Worm (Caenorhabditis elegans) whole organism, L1 larva: Measurements from ENCODE around the gene srj-20.
"Not testable (repeated sequence)": the region's sequence is repeated elsewhere in the genome, so short reads cannot be mapped to it uniquely, and the experiment has no call there.

ENCODE experiments used
- C04F5.9 ChIP-seq: sonication (generic microtip); optimal IDR thresholded peaks from 2 replicates; lab custom pipeline; 2016; ENCODE audit warnings: missing genetic modification characterization, missing compliant biosample characterization
- C16A3.4 ChIP-seq: fragments of 150-350 bp; optimal IDR thresholded peaks from 2 replicates; lab custom pipeline; 2014; ENCODE audit warnings: missing biosample characterization, missing genetic modification characterization
- C34B4.2 ChIP-seq: sonication (generic microtip); optimal IDR thresholded peaks from 2 replicates; lab custom pipeline; 2017; ENCODE audit warnings: mild to moderate bottlenecking, missing genetic modification characterization, missing compliant biosample characterization
- Y116A8C.19 ChIP-seq: sonication (generic microtip); optimal IDR thresholded peaks from 2 replicates; lab custom pipeline; 2016; ENCODE audit warnings: missing compliant biosample characterization, missing genetic modification characterization, borderline replicate concordance
- alr-1 ChIP-seq: fragments of 200-800 bp; sonication (Bioruptor generic); optimal IDR thresholded peaks from 2 replicates; lab custom pipeline; 2018; ENCODE audit warnings: borderline replicate concordance, mild to moderate bottlenecking, missing genetic modification characterization, missing compliant biosample characterization
- aly-2 ChIP-seq: fragments of 150-350 bp; optimal IDR thresholded peaks from 2 replicates; lab custom pipeline; 2014; ENCODE audit warnings: missing biosample characterization, missing genetic modification characterization
- blmp-1 ChIP-seq: fragments of 150-350 bp; optimal IDR thresholded peaks from 2 replicates; lab custom pipeline; 2014; ENCODE audit warnings: missing biosample characterization, missing genetic modification characterization
- ceh-63 ChIP-seq: fragments of 200-800 bp; sonication (Bioruptor generic); optimal IDR thresholded peaks from 2 replicates; lab custom pipeline; 2018; ENCODE audit warnings: mild to moderate bottlenecking, missing genetic modification characterization, missing compliant biosample characterization
- ceh-8 ChIP-seq: fragments of 200-800 bp; sonication (Bioruptor generic); optimal IDR thresholded peaks from 2 replicates; lab custom pipeline; 2018; ENCODE audit warnings: mild to moderate bottlenecking, missing genetic modification characterization, moderate library complexity, missing compliant biosample characterization
- ceh-82 ChIP-seq, 3 experiments: fragments of 150-350 bp in 1 of 3; sonication (generic microtip) in 2 of 3; optimal IDR thresholded peaks; 2 replicates each; lab custom pipeline; 2014 to 2017; ENCODE audit warnings: missing biosample characterization in 3 of 3, missing genetic modification characterization in 3 of 3
- ces-1 ChIP-seq: fragments of 150-350 bp; optimal IDR thresholded peaks from 2 replicates; lab custom pipeline; 2014; ENCODE audit warnings: missing biosample characterization, missing genetic modification reagents, missing genetic modification characterization
- dsc-1 ChIP-seq: sonication (generic microtip); optimal IDR thresholded peaks from 2 replicates; lab custom pipeline; 2016; ENCODE audit warnings: mild to moderate bottlenecking, missing genetic modification characterization, missing compliant biosample characterization
- efl-1 ChIP-seq, 4 experiments: fragments of 150-350 bp; optimal IDR thresholded peaks in 3 of 4; peaks in 1 of 4; 1 replicate in 1 of 4; 2 replicates in 3 of 4; lab custom pipeline; 2014; ENCODE audit warnings: missing biosample characterization in 2 of 4, missing genetic modification characterization in 2 of 4, missing genetic modification reagents in 2 of 4
- efl-3 ChIP-seq: fragments of 200-800 bp; sonication (Bioruptor generic); optimal IDR thresholded peaks from 2 replicates; lab custom pipeline; 2018; ENCODE audit warnings: mild to moderate bottlenecking, missing genetic modification characterization, missing compliant biosample characterization
- egl-13 ChIP-seq: sonication (generic microtip); optimal IDR thresholded peaks from 2 replicates; lab custom pipeline; 2016; ENCODE audit warnings: missing genotype, missing genetic modification reagents, missing genetic modification characterization, missing compliant biosample characterization
- elt-2 ChIP-seq: sonication (generic microtip); optimal IDR thresholded peaks from 2 replicates; lab custom pipeline; 2016; ENCODE audit warnings: missing genetic modification characterization, mild to moderate bottlenecking, inconsistent platforms, missing compliant biosample characterization, missing genetic modification reagents
- elt-3 ChIP-seq, 6 experiments: fragments of 150-350 bp in 1 of 6; sonication (generic microtip); optimal IDR thresholded peaks; 2 replicates each; lab custom pipeline; 2017 to 2018; ENCODE audit warnings: missing biosample characterization in 6 of 6, missing genetic modification characterization in 6 of 6, inconsistent platforms in 1 of 6
- hpl-2 ChIP-seq: fragments of 150-350 bp; optimal IDR thresholded peaks from 2 replicates; lab custom pipeline; 2014; ENCODE audit warnings: missing biosample characterization, missing genetic modification reagents, missing genetic modification characterization
- isw-1 ChIP-seq: fragments of 200-800 bp; sonication (Bioruptor generic); IDR thresholded peaks from 2 replicates; pipeline ENCODE4 v1.3.6; 2022; ENCODE audit warnings: missing genetic modification characterization, missing compliant biosample characterization
- jun-1 ChIP-seq: fragments of 150-350 bp; optimal IDR thresholded peaks from 2 replicates; lab custom pipeline; 2014; ENCODE audit warnings: missing biosample characterization, missing genetic modification reagents, missing genetic modification characterization
- lin-15B ChIP-seq: fragments of 150-350 bp; sonication (generic microtip); optimal IDR thresholded peaks from 3 replicates; lab custom pipeline; 2014; ENCODE audit warnings: missing biosample characterization, missing genetic modification characterization
- lin-35 ChIP-seq, 2 experiments: fragments of 150-350 bp; optimal IDR thresholded peaks; 2 replicates each; lab custom pipeline; 2014; ENCODE audit warnings: missing biosample characterization in 2 of 2, missing genetic modification characterization in 2 of 2, missing genetic modification reagents in 2 of 2
- lir-3 ChIP-seq: sonication (generic microtip); optimal IDR thresholded peaks from 2 replicates; lab custom pipeline; 2016; ENCODE audit warnings: mild to moderate bottlenecking, missing genetic modification characterization, moderate library complexity, missing compliant biosample characterization; ENCODE audit not compliant: poor library complexity
- mef-2 ChIP-seq: fragments of 150-350 bp; optimal IDR thresholded peaks from 2 replicates; lab custom pipeline; 2014; ENCODE audit warnings: missing biosample characterization, missing genetic modification characterization
- nhr-11 ChIP-seq: fragments of 150-350 bp; optimal IDR thresholded peaks from 2 replicates; lab custom pipeline; 2014; ENCODE audit warnings: missing biosample characterization, missing genetic modification characterization
- nhr-19 ChIP-seq: fragments of 200-800 bp; sonication (Bioruptor generic); conservative IDR thresholded peaks from 2 replicates; pipeline ENCODE4 v1.3.6; 2022; ENCODE audit warnings: missing genetic modification characterization, missing compliant biosample characterization
- nhr-20 ChIP-seq: sonication (generic microtip); optimal IDR thresholded peaks from 2 replicates; lab custom pipeline; 2016; ENCODE audit warnings: mild to moderate bottlenecking, missing genetic modification characterization, missing compliant biosample characterization
- nhr-47 ChIP-seq: sonication (generic microtip); optimal IDR thresholded peaks from 2 replicates; lab custom pipeline; 2016; ENCODE audit warnings: mild to moderate bottlenecking, missing genetic modification characterization, moderate library complexity, missing compliant biosample characterization
- nhr-71 ChIP-seq: sonication (generic microtip); optimal IDR thresholded peaks from 2 replicates; lab custom pipeline; 2016; ENCODE audit warnings: mild to moderate bottlenecking, missing genetic modification characterization, moderate library complexity, missing compliant biosample characterization
- nhr-77 ChIP-seq: fragments of 150-350 bp; optimal IDR thresholded peaks from 2 replicates; lab custom pipeline; 2014; ENCODE audit warnings: missing biosample characterization, missing genetic modification characterization
- nhr-84 ChIP-seq: sonication (generic microtip); optimal IDR thresholded peaks from 2 replicates; lab custom pipeline; 2017; ENCODE audit warnings: missing biosample characterization, missing genetic modification characterization
- rnt-1 ChIP-seq: sonication (generic microtip); optimal IDR thresholded peaks from 2 replicates; lab custom pipeline; 2016; ENCODE audit warnings: mild to moderate bottlenecking, missing genetic modification characterization, moderate library complexity, missing compliant biosample characterization
- snpc-4 ChIP-seq: fragments of 150-350 bp; optimal IDR thresholded peaks from 2 replicates; lab custom pipeline; 2014; ENCODE audit warnings: missing biosample characterization, missing genetic modification characterization
- sox-4 ChIP-seq: sonication (generic microtip); optimal IDR thresholded peaks from 2 replicates; lab custom pipeline; 2016; ENCODE audit warnings: missing genetic modification characterization, missing compliant biosample characterization
- sup-37 ChIP-seq: fragments of 200-800 bp; sonication (Bioruptor generic); optimal IDR thresholded peaks from 2 replicates; lab custom pipeline; 2018; ENCODE audit warnings: mild to moderate bottlenecking, missing genetic modification characterization, missing compliant biosample characterization
- tlp-1 ChIP-seq: fragments of 150-350 bp; optimal IDR thresholded peaks from 2 replicates; lab custom pipeline; 2014; ENCODE audit warnings: missing biosample characterization, missing genetic modification characterization
- unc-130 ChIP-seq: fragments of 150-350 bp; optimal IDR thresholded peaks from 2 replicates; lab custom pipeline; 2017; ENCODE audit warnings: missing biosample characterization, missing genetic modification characterization, inconsistent platforms
- vab-15 ChIP-seq: sonication (generic microtip); optimal IDR thresholded peaks from 2 replicates; lab custom pipeline; 2017; ENCODE audit warnings: missing genotype, mild to moderate bottlenecking, missing genetic modification characterization, missing compliant biosample characterization

srj-20 gene

DNA sequence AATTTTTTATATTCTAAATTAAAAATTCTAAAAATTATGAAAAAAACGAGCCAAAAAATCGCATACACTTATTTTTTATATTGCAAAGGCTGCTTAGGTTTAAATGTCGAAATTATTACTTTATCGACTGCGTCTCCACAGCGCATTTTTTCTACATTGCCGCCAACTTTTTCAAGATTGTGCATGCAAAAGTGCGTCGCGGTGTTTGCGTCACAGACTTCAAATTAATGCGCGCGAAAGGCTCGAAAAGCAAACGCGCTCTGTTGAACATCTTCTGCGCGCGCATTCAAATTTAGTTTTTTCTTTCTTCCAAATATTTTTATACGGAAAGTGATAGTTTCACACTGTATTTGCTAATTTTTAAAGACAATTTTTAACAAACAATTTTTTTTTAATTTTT lies 27.5 kb upstream of the srj-20 start (continued):
- TF ChIP-seq egl-13 (peak; percentile 95), isw-1 (GFP tag; lab: Robert Waterston, UW) (peak; percentile 98), snpc-4 (tag; lab: Kevin White, UChicago) (peak; percentile 71), mef-2 (tag; lab: Kevin White, UChicago) (no peak)

DNA sequence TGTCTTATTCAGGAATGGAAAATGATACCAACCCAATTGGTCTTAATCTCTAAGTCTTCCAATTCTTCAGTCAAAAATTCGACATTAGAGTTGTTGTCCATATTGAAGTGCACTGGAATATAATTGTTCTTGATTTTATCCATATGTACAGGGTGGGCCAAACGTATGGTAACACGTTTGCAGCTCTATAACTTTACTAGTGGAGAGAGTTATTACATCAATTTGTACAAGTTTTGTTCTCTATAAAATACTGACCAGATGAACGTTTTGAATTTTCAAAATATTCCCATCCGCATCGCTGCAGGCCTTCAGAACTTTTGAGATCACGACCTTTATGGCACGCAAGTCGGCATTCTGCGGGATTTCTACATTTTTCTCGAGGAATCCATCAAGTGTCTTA lies 25.8 kb upstream of the srj-20 start, which contains the start of gene F53E10.5:
F53E10.5 (minus strand) TSS at position 101 of the 400 bp plus-strand sequence.
- not testable (repeated sequence) for TF ChIP-seq efl-3 (GFP tag; lab: Kevin White, UChicago); jun-1 (tag; lab: Kevin White, UChicago); ceh-8

DNA sequence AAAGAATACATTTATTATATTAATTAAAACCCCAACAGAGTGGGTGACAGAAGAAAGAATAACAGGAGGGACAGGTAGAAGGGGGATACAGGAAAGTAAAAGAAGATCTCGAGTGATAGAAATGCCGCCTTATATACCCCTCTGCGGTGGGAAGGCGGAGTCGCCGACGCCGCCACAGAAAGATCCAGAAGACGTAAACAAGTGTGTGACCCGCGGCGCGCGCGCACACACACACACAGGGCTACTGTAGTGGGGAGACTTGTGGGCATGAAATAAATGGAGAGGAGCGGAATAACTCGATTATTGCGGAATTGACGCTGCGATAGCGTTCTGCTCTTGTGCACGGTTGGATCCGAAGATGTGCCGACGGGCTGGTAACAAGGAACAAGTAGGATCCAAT lies 22.7 kb upstream of the srj-20 start:
- TF ChIP-seq nhr-47 (tag; lab: Kevin White, UChicago) (no peak), elt-3 (tag; optimal IDR thresholded peaks at IDR 0.05; lab: Kevin White, UChicago) (no peak), sox-4 (tag; lab: Kevin White, UChicago) (no peak), nhr-11 (no peak), sup-37 (GFP tag; lab: Kevin White, UChicago) (no peak), aly-2 (tag; lab: Kevin White, UChicago) (no peak), alr-1 (tag; lab: Kevin White, UChicago) (no peak), unc-130 (no peak), nhr-20 (tag; lab: Kevin White, UChicago) (no peak), C04F5.9 (no peak), Y116A8C.19 (tag; lab: Kevin White, UChicago) (no peak), vab-15 (tag; lab: Kevin White, UChicago) (no peak), lir-3 (tag; lab: Kevin White, UChicago) (no peak), egl-13 (no peak), nhr-71 (tag; lab: Kevin White, UChicago) (no peak), ceh-8 (no peak)

DNA sequence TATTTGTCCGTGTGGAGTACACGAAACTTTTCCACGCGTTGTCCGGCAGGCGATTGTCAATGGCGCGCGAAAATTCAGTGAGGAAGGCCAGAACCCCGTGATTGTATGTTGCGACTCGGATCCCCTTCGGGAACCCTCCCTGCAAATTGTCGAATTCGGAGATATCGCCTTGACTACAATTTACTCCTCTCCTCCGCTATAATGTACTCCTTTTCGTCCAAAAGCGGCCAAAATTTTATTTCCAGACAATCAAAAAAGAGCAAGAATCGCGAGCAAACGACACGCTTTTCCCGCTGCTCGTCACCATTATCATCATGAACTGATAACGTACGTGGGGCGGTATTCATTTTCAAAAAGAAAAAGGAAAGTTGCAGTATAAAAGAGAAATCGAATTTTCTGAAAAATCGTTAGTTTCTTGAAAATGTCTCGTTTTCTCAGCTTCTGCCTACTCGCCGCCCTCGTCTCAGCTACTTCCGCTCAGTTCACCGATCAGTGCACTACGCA lies 19.2 kb upstream of the srj-20 start, which contains the start of gene irg-3:
irg-3 (plus strand) TSS at position 419 of the 504 bp plus-strand sequence.
- TF ChIP-seq C16A3.4 (tag; lab: Kevin White, UChicago) = no peak
- TF ChIP-seq ceh-82 (tag; optimal IDR thresholded peaks at IDR 0.05; lab: Kevin White, UChicago) = no peak
- no peak for TF ChIP-seq tlp-1 (tag; lab: Kevin White, UChicago)
- no peak for TF ChIP-seq hpl-2
- TF ChIP-seq elt-2 (tag; lab: Kevin White, UChicago) = peak; percentile 27
- TF ChIP-seq efl-1 (optimal IDR thresholded peaks at IDR 0.05; lab: Kevin White, UChicago) = no peak
- peak in 1 of 2 experiments; percentile 85 for TF ChIP-seq efl-1 (GFP tag; optimal IDR thresholded peaks at IDR 0.05 in 1 of 2; lab: Kevin White, UChicago)
- no peak for TF ChIP-seq unc-130
- no peak for TF ChIP-seq ceh-63
- no peak for TF ChIP-seq ces-1 (GFP tag; lab: Kevin White, UChicago)
- TF ChIP-seq nhr-84 (tag; lab: Kevin White, UChicago) = no peak
- TF ChIP-seq nhr-20 (tag; lab: Kevin White, UChicago) = no peak
- TF ChIP-seq dsc-1 = no peak
- TF ChIP-seq, all 84 proteins: peak for 2

DNA sequence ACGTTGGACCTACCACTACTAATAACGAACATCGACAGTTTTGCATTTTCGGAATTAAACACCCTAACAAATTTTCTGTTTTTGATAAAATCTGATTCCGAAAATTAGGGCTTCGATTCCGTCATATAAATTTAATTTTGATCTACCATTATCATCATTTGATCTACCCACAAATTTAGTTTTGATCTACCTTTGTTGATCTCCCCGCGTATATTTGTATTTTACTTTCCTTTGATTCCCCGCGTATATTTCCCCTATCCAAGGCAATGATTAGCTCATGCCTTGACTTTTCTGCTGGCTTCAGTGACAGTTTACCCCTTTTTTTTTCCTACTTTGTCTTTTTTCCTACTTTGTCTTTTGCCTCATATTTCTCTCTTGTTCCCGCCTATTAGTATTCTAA lies 16.8 kb upstream of the srj-20 start:
- TF ChIP-seq nhr-20 (tag; lab: Kevin White, UChicago) (no peak), lin-35 (GFP tag; optimal IDR thresholded peaks at IDR 0.05; lab: Kevin White, UChicago) (no peak), unc-130 (no peak), nhr-77 (tag; lab: Kevin White, UChicago) (no peak), snpc-4 (tag; lab: Kevin White, UChicago) (no peak), rnt-1 (no peak), egl-13 (no peak), blmp-1 (tag; lab: Kevin White, UChicago) (no peak), nhr-19 (GFP tag; lab: Robert Waterston, UW) (no peak), ces-1 (GFP tag; lab: Kevin White, UChicago) (no peak), ceh-82 (tag; optimal IDR thresholded peaks at IDR 0.05; lab: Kevin White, UChicago) (no peak), C04F5.9 (no peak), sox-4 (tag; lab: Kevin White, UChicago) (no peak), C34B4.2 (no peak), efl-3 (GFP tag; lab: Kevin White, UChicago) (no peak), hpl-2 (no peak), alr-1 (tag; lab: Kevin White, UChicago) (no peak), lin-15B (tag; lab: Kevin White, UChicago) (no peak)
